Worm (Caenorhabditis elegans) whole organism, L4 larva: ENCODE results near the gene nhl-1.

Experiments used
- duxl-1 ChIP-seq: sonication (generic microtip); optimal IDR thresholded peaks from 2 replicates; lab custom pipeline; 2016; ENCODE audit warnings: mild to moderate bottlenecking, missing genetic modification characterization, moderate library complexity, missing compliant biosample characterization; ENCODE audit not compliant: poor library complexity
- egl-27 ChIP-seq: sonication (generic microtip); optimal IDR thresholded peaks from 3 replicates; lab custom pipeline; 2017; ENCODE audit warnings: missing biosample characterization, missing genetic modification reagents, missing genetic modification characterization
- lin-13 ChIP-seq: fragments of 150-350 bp; optimal IDR thresholded peaks from 2 replicates; lab custom pipeline; 2014; ENCODE audit warnings: missing biosample characterization, missing genetic modification reagents, missing genetic modification characterization
- lsy-2 ChIP-seq, 2 experiments: fragments of 150-350 bp in 1 of 2; sonication (generic microtip) in 1 of 2; optimal IDR thresholded peaks; 2 replicates each; lab custom pipeline; 2014 to 2017; ENCODE audit warnings: missing biosample characterization in 2 of 2, missing genetic modification characterization in 2 of 2
- nhr-28 ChIP-seq: fragments of 150-350 bp; optimal IDR thresholded peaks from 2 replicates; lab custom pipeline; 2014; ENCODE audit warnings: missing biosample characterization, missing genetic modification characterization
- nhr-41 ChIP-seq: fragments of 200-800 bp; sonication (Bioruptor generic); IDR thresholded peaks from 2 replicates; pipeline ENCODE4 v1.3.6; 2022; ENCODE audit warnings: missing genetic modification reagents, missing genetic modification characterization, missing compliant biosample characterization
- nhr-76 ChIP-seq: fragments of 150-350 bp; optimal IDR thresholded peaks from 2 replicates; lab custom pipeline; 2014; ENCODE audit warnings: missing biosample characterization, missing genetic modification characterization
- pha-4 ChIP-seq, 2 experiments: fragments of 150-350 bp in 1 of 2; fragments of 200-800 bp in 1 of 2; sonication (Bioruptor generic) in 1 of 2; IDR thresholded peaks in 1 of 2; optimal IDR thresholded peaks in 1 of 2; 2 replicates each; pipeline versions ENCODE4 v1.3.6 to Lab custom; 2014 to 2022; ENCODE audit warnings: missing genetic modification characterization in 2 of 2, missing genetic modification reagents in 2 of 2, missing biosample characterization in 1 of 2, missing compliant biosample characterization in 1 of 2
- pqm-1 ChIP-seq: sonication (generic microtip); optimal IDR thresholded peaks from 2 replicates; lab custom pipeline; 2017; ENCODE audit warnings: missing biosample characterization, missing genetic modification characterization
- set-16 ChIP-seq: fragments of 200-800 bp; sonication (Bioruptor generic); IDR thresholded peaks from 2 replicates; pipeline ENCODE4 v1.3.6; 2022; ENCODE audit warnings: missing genetic modification reagents, missing genetic modification characterization, missing compliant biosample characterization
- zag-1 ChIP-seq: fragments of 150-350 bp; optimal IDR thresholded peaks from 2 replicates; lab custom pipeline; 2014; ENCODE audit warnings: missing biosample characterization, missing genetic modification characterization

DNA sequence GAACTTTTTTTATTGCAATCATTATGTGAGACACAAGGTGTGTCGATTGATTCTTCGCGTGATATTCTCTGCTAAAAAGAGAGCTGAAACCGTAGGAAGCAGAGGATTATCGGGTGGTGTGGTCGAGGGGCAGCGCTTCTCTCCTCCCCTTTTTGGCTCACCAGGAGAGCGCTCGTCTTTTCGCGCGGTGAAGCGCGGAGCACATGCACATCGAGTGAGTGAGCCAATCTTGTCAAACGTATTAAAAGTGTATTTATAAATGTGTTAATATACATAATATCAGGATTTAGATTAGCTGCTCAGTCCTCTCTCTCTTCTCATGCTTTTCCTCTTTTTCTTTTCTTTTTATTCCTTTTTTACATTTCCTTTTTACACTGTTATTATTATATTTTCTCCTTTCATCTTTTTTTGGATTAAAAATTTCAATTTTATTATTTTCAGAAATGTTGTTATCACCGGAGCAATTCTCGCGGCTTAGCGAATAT is 9.0 kb upstream of the nhl-1 start, which contains the start of gene dgk-3:
- TF ChIP-seq nhr-28 (tag; lab: Kevin White, UChicago) (no peak), set-16 (no peak), pha-4 (GFP tag; IDR thresholded peaks at IDR 0.05; lab: Robert Waterston, UW) (no peak), pha-4 (tag; optimal IDR thresholded peaks at IDR 0.05; lab: Kevin White, UChicago) (no peak), zag-1 (tag; lab: Kevin White, UChicago) (no peak), egl-27 (no peak), pqm-1 (no peak), nhr-41 (GFP tag; lab: Robert Waterston, UW) (no peak), lin-13 (no peak), nhr-76 (tag; lab: Kevin White, UChicago) (no peak), duxl-1 (tag; lab: Kevin White, UChicago) (no peak), lsy-2 (tag; optimal IDR thresholded peaks at IDR 0.05; lab: Kevin White, UChicago) (no peak)
